Worm (Caenorhabditis elegans): ENCODE measurements around the gene EEED8.4.

EEED8.4 gene

ce11 chrII:5449620-5450019 lies 40.5 kb downstream of the EEED8.4 start:
- TF ChIP-seq ztf-29 (GFP tag; IDR thresholded peaks at IDR 0.05) (no peak), flt-1 (GFP tag; IDR thresholded peaks at IDR 0.05) (no peak), T22C8.4 (GFP tag; IDR thresholded peaks at IDR 0.05) (no peak), med-1 (GFP tag; optimal IDR thresholded peaks at IDR 0.05; ENCODE audit: insufficient read depth) (no peak), tab-1 (GFP tag; IDR thresholded peaks at IDR 0.05) (no peak), ztf-23 (GFP tag; IDR thresholded peaks at IDR 0.05) (no peak), klf-2 (GFP tag; conservative IDR thresholded peaks at IDR 0.05) (no peak), cog-1 (tag; optimal IDR thresholded peaks at IDR 0.05) (no peak), ref-1 (GFP tag; conservative IDR thresholded peaks at IDR 0.05) (no peak)

ce11 chrII:5451278-5451677 lies 42.2 kb downstream of the EEED8.4 start:
- TF ChIP-seq ref-1 (GFP tag; conservative IDR thresholded peaks at IDR 0.05) (no peak), T22C8.4 (GFP tag; IDR thresholded peaks at IDR 0.05) (no peak), ztf-29 (GFP tag; IDR thresholded peaks at IDR 0.05) (no peak), klf-2 (GFP tag; conservative IDR thresholded peaks at IDR 0.05) (no peak), cog-1 (tag; optimal IDR thresholded peaks at IDR 0.05) (no peak), tab-1 (GFP tag; IDR thresholded peaks at IDR 0.05) (no peak), med-1 (GFP tag; optimal IDR thresholded peaks at IDR 0.05; ENCODE audit: insufficient read depth) (no peak), flt-1 (GFP tag; IDR thresholded peaks at IDR 0.05) (no peak), ztf-23 (GFP tag; IDR thresholded peaks at IDR 0.05) (no peak)

- TF ChIP-seq med-1 (GFP tag; optimal IDR thresholded peaks at IDR 0.05; ENCODE audit: insufficient read depth) (no peak), T22C8.4 (GFP tag; IDR thresholded peaks at IDR 0.05) (no peak), cog-1 (tag; optimal IDR thresholded peaks at IDR 0.05) (no peak), flt-1 (GFP tag; IDR thresholded peaks at IDR 0.05) (no peak), ztf-29 (GFP tag; IDR thresholded peaks at IDR 0.05) (no peak)
Observed at ce11 chrII:5453547-5453946, 44.4 kb downstream of the EEED8.4 start, which contains the start of gene dhs-5. dhs-5 (plus strand) TSS chrII:5453847.

ce11 chrII:5455650-5456355 lies 46.7 kb downstream of the EEED8.4 start, which contains the start of gene daz-1:
daz-1 (plus strand) TSS chrII:5456305.
- TF ChIP-seq ztf-29 (GFP tag; IDR thresholded peaks at IDR 0.05) (no peak), flt-1 (GFP tag; IDR thresholded peaks at IDR 0.05) (no peak), T22C8.4 (GFP tag; IDR thresholded peaks at IDR 0.05) (no peak), ztf-23 (GFP tag; IDR thresholded peaks at IDR 0.05) (no peak), ref-1 (GFP tag; conservative IDR thresholded peaks at IDR 0.05) (no peak), cog-1 (tag; optimal IDR thresholded peaks at IDR 0.05) (no peak), med-1 (GFP tag; optimal IDR thresholded peaks at IDR 0.05; ENCODE audit: insufficient read depth) (no peak)

ce11 chrII:5458683-5459410 lies 49.7 kb downstream of the EEED8.4 start:
- no peak for TF ChIP-seq flt-1 (GFP tag; IDR thresholded peaks at IDR 0.05)
- no peak for TF ChIP-seq klf-2 (GFP tag; conservative IDR thresholded peaks at IDR 0.05)
- no peak for TF ChIP-seq cog-1 (tag; optimal IDR thresholded peaks at IDR 0.05)
- no peak for TF ChIP-seq tab-1 (GFP tag; IDR thresholded peaks at IDR 0.05)
- no peak for TF ChIP-seq med-1 (GFP tag; optimal IDR thresholded peaks at IDR 0.05; ENCODE audit: insufficient read depth)
- TF ChIP-seq T22C8.4 (GFP tag; IDR thresholded peaks at IDR 0.05): no peak
- TF ChIP-seq ref-1 (GFP tag; conservative IDR thresholded peaks at IDR 0.05): no peak
- TF ChIP-seq ztf-29 (GFP tag; IDR thresholded peaks at IDR 0.05): no peak
- no peak for TF ChIP-seq ztf-23 (GFP tag; IDR thresholded peaks at IDR 0.05)

- TF ChIP-seq ref-1 (GFP tag; conservative IDR thresholded peaks at IDR 0.05) (no peak), klf-2 (GFP tag; conservative IDR thresholded peaks at IDR 0.05) (no peak), med-1 (GFP tag; optimal IDR thresholded peaks at IDR 0.05; ENCODE audit: insufficient read depth) (no peak), ztf-29 (GFP tag; IDR thresholded peaks at IDR 0.05) (no peak), T22C8.4 (GFP tag; IDR thresholded peaks at IDR 0.05) (no peak), ztf-23 (GFP tag; IDR thresholded peaks at IDR 0.05) (no peak), cog-1 (tag; optimal IDR thresholded peaks at IDR 0.05) (no peak)
Observed at ce11 chrII:5459534-5459933, 50.4 kb downstream of the EEED8.4 start.

All from whole organism, midembryonic.